Worm (Caenorhabditis elegans): ENCODE results near the gene prdx-3.

prdx-3 gene

ce11 chrIII:4434294-4434781, 27.1 kb downstream of the prdx-3 start, which contains the start of gene C28A5.1:
Gene C28A5.1 (minus strand): TSS chrIII:4434344.
- no peak for TF ChIP-seq aly-2 (tag; optimal IDR thresholded peaks at IDR 0.05)
- TF ChIP-seq unc-39 (tag; optimal IDR thresholded peaks at IDR 0.05) = no peak
- no peak for TF ChIP-seq nhr-77 (tag; optimal IDR thresholded peaks at IDR 0.05)
- TF ChIP-seq lin-11 (tag; optimal IDR thresholded peaks at IDR 0.05) = no peak
- no peak for TF ChIP-seq ZK546.5 (tag; optimal IDR thresholded peaks at IDR 0.05)
- no peak for TF ChIP-seq peb-1 (tag; optimal IDR thresholded peaks at IDR 0.05)
- TF ChIP-seq nhr-12 (tag; optimal IDR thresholded peaks at IDR 0.05) = no peak
- no peak for TF ChIP-seq ztf-11 (tag; optimal IDR thresholded peaks at IDR 0.05)
- no peak for TF ChIP-seq mab-5 (tag; optimal IDR thresholded peaks at IDR 0.05)

DNA sequence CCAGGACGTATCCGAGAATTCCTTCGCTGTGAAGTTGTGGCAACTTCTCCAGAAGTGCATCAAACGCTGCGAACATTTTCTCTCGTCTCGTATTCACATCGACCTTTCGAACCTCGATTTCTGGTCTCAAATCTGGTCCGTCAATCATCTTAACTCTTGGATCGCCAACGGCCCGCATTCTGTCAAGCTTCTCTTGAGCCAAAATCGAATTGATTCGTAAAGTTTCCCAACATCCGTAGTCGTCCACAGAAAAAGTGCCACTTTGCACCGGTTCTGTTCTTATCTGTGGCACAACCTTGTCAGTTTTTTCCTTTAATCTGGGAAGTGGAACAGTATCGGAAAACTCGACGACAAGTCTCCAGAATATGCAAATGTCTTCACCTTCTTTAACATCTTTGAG, 28.0 kb downstream of the prdx-3 start:
- TF ChIP-seq nhr-21 (tag; optimal IDR thresholded peaks at IDR 0.05) (no peak), R02D3.7 (tag; optimal IDR thresholded peaks at IDR 0.05) (no peak), dmd-4 (tag; optimal IDR thresholded peaks at IDR 0.05) (no peak), ZK546.5 (tag; optimal IDR thresholded peaks at IDR 0.05) (no peak), blmp-1 (tag; optimal IDR thresholded peaks at IDR 0.05; ENCODE audit: insufficient read depth) (no peak), ztf-1 (GFP tag; conservative IDR thresholded peaks at IDR 0.05) (no peak), sem-4 (tag; optimal IDR thresholded peaks at IDR 0.05) (no peak), ztf-4 (tag; optimal IDR thresholded peaks at IDR 0.05) (no peak), unc-55 (GFP tag; optimal IDR thresholded peaks at IDR 0.05) (no peak), ceh-82 (tag; optimal IDR thresholded peaks at IDR 0.05) (no peak), alr-1 (tag; optimal IDR thresholded peaks at IDR 0.05) (no peak), egl-27 (tag; optimal IDR thresholded peaks at IDR 0.05) (no peak), mdl-1 (tag; optimal IDR thresholded peaks at IDR 0.05) (no peak), gmeb-1 (tag; optimal IDR thresholded peaks at IDR 0.05) (no peak), skn-1 (tag; optimal IDR thresholded peaks at IDR 0.05) (no peak), nhr-12 (tag; optimal IDR thresholded peaks at IDR 0.05) (no peak)

- TF ChIP-seq mdl-1 (tag; optimal IDR thresholded peaks at IDR 0.05) (no peak), lin-13 (GFP tag; optimal IDR thresholded peaks at IDR 0.05) (no peak)
Measured at ce11 chrIII:4439493-4439983, 32.3 kb downstream of the prdx-3 start, which contains the start of gene C28A5.2. Gene C28A5.2 (minus strand): TSS chrIII:4439543.

DNA sequence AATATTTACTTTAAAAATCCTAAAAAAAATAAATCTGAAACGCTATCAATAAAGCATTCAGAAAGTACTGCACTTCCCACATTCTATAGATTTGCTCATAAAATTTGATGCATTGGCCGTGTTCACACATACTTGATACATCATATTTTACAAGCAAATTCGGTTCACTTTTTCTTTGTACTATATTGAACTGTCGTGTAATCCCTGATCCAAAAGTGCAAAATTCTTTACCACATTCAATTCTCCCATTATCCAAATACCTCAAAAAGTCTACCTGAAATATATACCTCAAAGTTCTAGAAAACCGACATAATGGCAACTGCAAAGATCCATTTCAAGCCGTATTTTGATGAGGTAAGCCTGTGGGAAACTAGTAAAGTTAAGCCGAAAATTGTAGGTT, 34.5 kb downstream of the prdx-3 start, which contains the start of gene nex-3:
TSS of gene nex-3 (plus strand) at position 301 of the 400 bp plus-strand sequence.
- TF ChIP-seq Y55F3AM.14 (GFP tag; optimal IDR thresholded peaks at IDR 0.05) = no peak
- no peak for TF ChIP-seq F13H6.1 (tag; optimal IDR thresholded peaks at IDR 0.05)
- TF ChIP-seq dmd-4 (tag; optimal IDR thresholded peaks at IDR 0.05) = no peak
- TF ChIP-seq C34F6.9 (tag; optimal IDR thresholded peaks at IDR 0.05) = no peak
- no peak for TF ChIP-seq sma-9 (GFP tag; optimal IDR thresholded peaks at IDR 0.05)
- TF ChIP-seq sma-9 (tag; optimal IDR thresholded peaks at IDR 0.05) = no peak
- TF ChIP-seq zag-1 (tag; optimal IDR thresholded peaks at IDR 0.05) = no peak
- no peak for TF ChIP-seq mdl-1 (tag; optimal IDR thresholded peaks at IDR 0.05)
- TF ChIP-seq mbf-1 (tag; optimal IDR thresholded peaks at IDR 0.05) = no peak
- TF ChIP-seq nhr-23 (tag; optimal IDR thresholded peaks at IDR 0.05) = no peak
- no peak for TF ChIP-seq nhr-129 (tag; optimal IDR thresholded peaks at IDR 0.05)
- no peak for TF ChIP-seq sma-3 (GFP tag; optimal IDR thresholded peaks at IDR 0.05)
- TF ChIP-seq sem-4 (tag; optimal IDR thresholded peaks at IDR 0.05) = no peak
- no peak for TF ChIP-seq ztf-11 (tag; optimal IDR thresholded peaks at IDR 0.05)
- no peak for TF ChIP-seq unc-55 (GFP tag; optimal IDR thresholded peaks at IDR 0.05)
- TF ChIP-seq ceh-16 (tag; optimal IDR thresholded peaks at IDR 0.05) = no peak

DNA sequence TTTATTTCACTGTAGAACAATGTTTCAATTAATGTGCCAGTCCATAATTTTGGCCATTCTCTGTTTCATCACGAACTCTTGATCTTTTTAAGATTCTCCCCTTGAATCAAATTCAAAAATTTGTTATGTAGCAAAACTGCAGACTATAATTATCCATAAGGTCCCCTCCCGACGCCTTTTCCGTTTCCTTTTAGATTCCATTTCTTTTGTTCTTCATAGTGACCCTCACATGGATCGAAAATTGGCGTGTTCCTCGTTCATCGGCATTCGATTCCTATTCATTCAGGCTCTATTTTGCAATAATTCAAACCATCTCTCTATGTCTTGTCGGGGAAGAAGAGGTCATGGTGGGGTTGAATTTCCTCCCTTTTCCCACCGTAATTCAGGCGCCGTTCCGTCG, 37.2 kb downstream of the prdx-3 start:
- TF ChIP-seq sem-4 (tag; optimal IDR thresholded peaks at IDR 0.05) (no peak), ZK546.5 (tag; optimal IDR thresholded peaks at IDR 0.05) (no peak), C34F6.9 (tag; optimal IDR thresholded peaks at IDR 0.05) (no peak), elt-3 (tag; optimal IDR thresholded peaks at IDR 0.05) (no peak), F13H6.1 (tag; optimal IDR thresholded peaks at IDR 0.05) (no peak), unc-39 (tag; optimal IDR thresholded peaks at IDR 0.05) (no peak), ceh-82 (tag; optimal IDR thresholded peaks at IDR 0.05) (no peak), blmp-1 (tag; optimal IDR thresholded peaks at IDR 0.05; ENCODE audit: insufficient read depth) (no peak), Y55F3AM.14 (GFP tag; optimal IDR thresholded peaks at IDR 0.05) (no peak), alr-1 (tag; optimal IDR thresholded peaks at IDR 0.05) (no peak), mdl-1 (tag; optimal IDR thresholded peaks at IDR 0.05) (no peak), elt-1 (tag; optimal IDR thresholded peaks at IDR 0.05) (no peak), sma-3 (GFP tag; optimal IDR thresholded peaks at IDR 0.05) (no peak), aly-2 (tag; optimal IDR thresholded peaks at IDR 0.05) (no peak)

Measured in whole organism, L2 larva.